Worm (Caenorhabditis elegans): ENCODE data around the gene F56D6.19.

- TF ChIP-seq hmbx-1 (tag; optimal IDR thresholded peaks at IDR 0.05) (no peak), flt-1 (GFP tag; IDR thresholded peaks at IDR 0.05) (no peak)
Measured at ce11 chrIV:3878283-3878938, 36.2 kb upstream of the F56D6.19 start, which contains the start of gene F37C4.6.
